Worm (Caenorhabditis elegans): Measurements from ENCODE around the gene mttu-1.
A peak's percentile ranks its signal among the peaks of the same experiment; 100 is the strongest.

Gene mttu-1

ce11 chrIV:11307770-11308169, 11.1 kb upstream of the mttu-1 start:
- TF ChIP-seq ets-4 (GFP tag; optimal IDR thresholded peaks at IDR 0.05) = no peak
- TF ChIP-seq aptf-3 (GFP tag; IDR thresholded peaks at IDR 0.05) = no peak
- no peak for TF ChIP-seq tbx-9 (tag; optimal IDR thresholded peaks at IDR 0.05; ENCODE audit: borderline replicate concordance)
- no peak for TF ChIP-seq snpc-1.3 (tag; optimal IDR thresholded peaks at IDR 0.05; ENCODE audit: insufficient read depth)
- no peak for TF ChIP-seq madf-6 (GFP tag; IDR thresholded peaks at IDR 0.05)
- no peak for TF ChIP-seq egrh-3 (GFP tag; IDR thresholded peaks at IDR 0.05)
- TF ChIP-seq rec-8 (tag; optimal IDR thresholded peaks at IDR 0.05) = no peak
- TF ChIP-seq ztf-28 (GFP tag; IDR thresholded peaks at IDR 0.05) = no peak
- TF ChIP-seq Y95B8A.8 (GFP tag; IDR thresholded peaks at IDR 0.05) = no peak
- no peak for TF ChIP-seq nfya-2 (GFP tag; IDR thresholded peaks at IDR 0.05)
- TF ChIP-seq ama-1 (optimal IDR thresholded peaks at IDR 0.05) = no peak
- no peak for TF ChIP-seq ama-1 (GFP tag; optimal IDR thresholded peaks at IDR 0.05)
- TF ChIP-seq madf-8 (GFP tag; conservative IDR thresholded peaks at IDR 0.05) = no peak
- no peak for TF ChIP-seq nhr-27 (tag; optimal IDR thresholded peaks at IDR 0.05)
- TF ChIP-seq xnd-1 (tag; optimal IDR thresholded peaks at IDR 0.05) = no peak
- no peak for TF ChIP-seq snpc-4 (GFP tag; optimal IDR thresholded peaks at IDR 0.05)
- no peak for TF ChIP-seq snpc-4 (tag; optimal IDR thresholded peaks at IDR 0.05)
- TF ChIP-seq cebp-1 (GFP tag; IDR thresholded peaks at IDR 0.05) = no peak
- no peak for TF ChIP-seq cebp-1 (tag; optimal IDR thresholded peaks at IDR 0.05)

ce11 chrIV:11306548-11306947, 9.9 kb upstream of the mttu-1 start, which contains the start of gene B0035.13:
B0035.13 (minus strand) TSS chrIV:11306720.
- peak; percentile 18 for TF ChIP-seq nhr-80 (tag; optimal IDR thresholded peaks at IDR 0.05)
- no peak for TF ChIP-seq tbp1 (GFP tag; optimal IDR thresholded peaks at IDR 0.05)
- no peak for TF ChIP-seq zim-3 (tag; optimal IDR thresholded peaks at IDR 0.05)
- TF ChIP-seq snpc-4 (GFP tag; optimal IDR thresholded peaks at IDR 0.05) = no peak
- no peak for TF ChIP-seq snpc-4 (tag; optimal IDR thresholded peaks at IDR 0.05)

ce11 chrIV:11304970-11305369, 8.3 kb upstream of the mttu-1 start:
- no peak for TF ChIP-seq aptf-3 (GFP tag; IDR thresholded peaks at IDR 0.05)
- no peak for TF ChIP-seq unc-130 (GFP tag; optimal IDR thresholded peaks at IDR 0.05)
- no peak for TF ChIP-seq lag-1 (GFP tag; IDR thresholded peaks at IDR 0.05)
- no peak for TF ChIP-seq F33H1.4 (GFP tag; IDR thresholded peaks at IDR 0.05)
- TF ChIP-seq mes-4 (tag; optimal IDR thresholded peaks at IDR 0.05) = no peak
- no peak for TF ChIP-seq let-607 (tag; optimal IDR thresholded peaks at IDR 0.05)
- TF ChIP-seq rcor-1 (GFP tag; IDR thresholded peaks at IDR 0.05) = no peak
- TF ChIP-seq F49E8.2 (tag; optimal IDR thresholded peaks at IDR 0.05; ENCODE audit: insufficient read depth) = no peak
- TF ChIP-seq F39B2.1 (GFP tag; IDR thresholded peaks at IDR 0.05) = no peak

DNA sequence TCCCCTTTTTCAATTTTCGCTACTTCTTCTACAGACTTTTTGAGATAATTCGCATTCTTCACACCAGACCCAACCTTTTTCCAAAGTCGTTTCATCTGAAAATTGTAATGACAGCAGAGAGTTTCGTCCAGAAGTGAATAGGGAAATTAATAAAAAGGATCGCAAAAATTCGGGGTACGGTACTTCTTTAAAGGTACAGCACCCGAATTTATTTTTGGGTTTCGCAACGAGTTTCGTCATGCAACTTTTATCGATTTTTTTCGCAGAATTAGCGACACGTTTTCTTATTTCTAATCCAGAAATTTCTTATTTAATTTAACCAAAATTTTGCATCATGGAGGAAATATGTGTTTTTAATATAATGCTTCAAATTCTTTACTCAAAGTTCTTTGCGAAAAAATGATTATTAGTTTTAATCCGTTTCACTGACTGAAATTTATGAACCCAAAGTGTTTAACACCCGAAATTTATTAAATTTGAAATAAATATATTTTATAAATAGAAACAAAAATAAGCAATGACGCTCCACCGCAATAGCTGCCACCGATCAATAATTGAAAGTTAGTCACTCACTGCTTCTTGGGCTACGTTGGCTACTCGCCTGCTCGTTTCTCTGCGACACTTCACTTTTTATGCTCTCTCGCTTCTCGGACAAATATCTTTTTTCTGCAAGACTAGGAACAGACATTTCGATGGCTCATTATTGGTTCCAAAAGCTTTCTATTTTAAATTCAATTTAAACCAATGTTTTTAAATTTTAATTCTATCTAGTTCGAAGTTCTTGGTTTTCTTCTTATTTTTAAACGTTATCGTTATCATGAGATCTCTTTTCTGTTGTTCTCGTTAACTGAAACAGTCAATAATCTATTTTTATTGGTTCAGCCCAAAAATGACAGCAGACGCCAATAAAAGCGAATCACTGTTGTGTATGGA, 1.7 kb upstream of the mttu-1 start, which contains the start of the genes B0035.15 and dnj-1:
Gene B0035.15 (minus strand): TSS at position 99 of the 933 bp plus-strand sequence.
Gene dnj-1 (plus strand): TSS at position 883 of the 933 bp plus-strand sequence.
- TF ChIP-seq lin-40 (tag; optimal IDR thresholded peaks at IDR 0.05) (peak; percentile 19), T07F8.4 (tag; optimal IDR thresholded peaks at IDR 0.05) (no peak), madf-6 (GFP tag; IDR thresholded peaks at IDR 0.05) (peak; percentile 78), egrh-3 (GFP tag; IDR thresholded peaks at IDR 0.05) (no peak), hmg-1.2 (GFP tag; IDR thresholded peaks at IDR 0.05) (peak; percentile 30; the same call in 1 of the 2 replicates), ztf-6 (GFP tag; IDR thresholded peaks at IDR 0.05) (no peak), ccch-3 (GFP tag; optimal IDR thresholded peaks at IDR 0.05) (no peak), D2030.7 (GFP tag; IDR thresholded peaks at IDR 0.05) (0 out of 2 replicates have a peak, but pooled peaks have one; percentile 19), madf-3 (GFP tag; IDR thresholded peaks at IDR 0.05) (0 out of 2 replicates have a peak, but pooled peaks have one; percentile 19), madf-8 (GFP tag; conservative IDR thresholded peaks at IDR 0.05) (peak; percentile 34; the same call in 1 of the 2 replicates), cebp-1 (GFP tag; IDR thresholded peaks at IDR 0.05) (no peak), cebp-1 (tag; optimal IDR thresholded peaks at IDR 0.05) (peak; percentile 42), xnd-1 (tag; optimal IDR thresholded peaks at IDR 0.05) (peak; percentile 69), F33H1.4 (GFP tag; IDR thresholded peaks at IDR 0.05) (peak; percentile 81), lsl-1 (GFP tag; optimal IDR thresholded peaks at IDR 0.05) (peak; percentile 82), ztf-28 (GFP tag; IDR thresholded peaks at IDR 0.05) (no peak), mcd-1 (GFP tag; IDR thresholded peaks at IDR 0.05) (peak; percentile 68), attf-5 (GFP tag; optimal IDR thresholded peaks at IDR 0.05) (peak; percentile 56), ceh-100 (GFP tag; IDR thresholded peaks at IDR 0.05) (no peak)
